Fruit fly (Drosophila melanogaster) whole organism, embryonic: ENCODE results near the gene Sry-alpha.

Experiments
- Asciz ChIP-seq: fragments of 200-800 bp; sonication (Bioruptor generic); optimal IDR thresholded peaks from 2 replicates; lab custom pipeline; 2017; ENCODE audit warnings: missing biosample characterization, mild to moderate bottlenecking, missing genetic modification characterization, missing genetic modification reagents
- Bgb ChIP-seq: fragments of 200-800 bp; sonication (Bioruptor generic); IDR thresholded peaks from 2 replicates; pipeline ENCODE4 v1.3.6; 2022; ENCODE audit warnings: missing biosample characterization, missing genetic modification characterization; ENCODE audit not compliant: partially characterized antibody
- CG12155 ChIP-seq: fragments of 200-800 bp; sonication (Bioruptor generic); optimal IDR thresholded peaks from 3 replicates; lab custom pipeline; 2016; ENCODE audit warnings: missing biosample characterization, missing genetic modification characterization
- CG14667 ChIP-seq: fragments of 200-800 bp; sonication (Bioruptor generic); IDR thresholded peaks from 2 replicates; pipeline ENCODE4 v1.3.6; 2022; ENCODE audit warnings: missing biosample characterization, missing genetic modification characterization
- CG17568 ChIP-seq: fragments of 200-800 bp; sonication (Bioruptor generic); optimal IDR thresholded peaks from 2 replicates; lab custom pipeline; 2018; ENCODE audit warnings: missing biosample characterization, mild to moderate bottlenecking, missing genetic modification characterization, moderate library complexity
- CG18619 ChIP-seq: fragments of 200-800 bp; sonication (Bioruptor generic); optimal IDR thresholded peaks from 3 replicates; lab custom pipeline; 2017; ENCODE audit warnings: missing biosample characterization, mild to moderate bottlenecking, missing genetic modification characterization
- CG18764 ChIP-seq: fragments of 200-800 bp; sonication (Bioruptor generic); optimal IDR thresholded peaks from 3 replicates; lab custom pipeline; 2016; ENCODE audit warnings: missing biosample characterization, missing genetic modification characterization
- CG31224 ChIP-seq: fragments of 200-800 bp; sonication (Bioruptor generic); IDR thresholded peaks from 2 replicates; pipeline ENCODE4 v1.3.6; 2022; ENCODE audit warnings: missing biosample characterization, missing genetic modification characterization
- CG32767 ChIP-seq: fragments of 200-800 bp; sonication (Bioruptor generic); IDR thresholded peaks from 2 replicates; pipeline ENCODE4 v1.3.6; 2022; ENCODE audit warnings: missing biosample characterization, missing genetic modification characterization
- CG32772 ChIP-seq: fragments of 200-800 bp; sonication (Bioruptor generic); IDR thresholded peaks from 2 replicates; pipeline ENCODE4 v1.3.6; 2022; ENCODE audit warnings: missing biosample characterization, missing genetic modification characterization
- CG3995 ChIP-seq: fragments of 200-800 bp; sonication (Bioruptor generic); optimal IDR thresholded peaks from 3 replicates; lab custom pipeline; 2016; ENCODE audit warnings: missing biosample characterization, missing genetic modification characterization
- CG4360 ChIP-seq: fragments of 200-800 bp; sonication (Bioruptor generic); IDR thresholded peaks from 2 replicates; pipeline ENCODE4 v1.3.6; 2022; ENCODE audit warnings: missing biosample characterization, missing genetic modification characterization
- CG6175 ChIP-seq: fragments of 200-800 bp; sonication (Bioruptor generic); IDR thresholded peaks from 3 replicates; pipeline ENCODE4 v1.3.6; 2022; ENCODE audit warnings: missing biosample characterization, missing genetic modification characterization
- CG6689 ChIP-seq: fragments of 200-800 bp; sonication (Bioruptor generic); IDR thresholded peaks from 2 replicates; pipeline ENCODE4 v1.3.6; 2022; ENCODE audit warnings: missing biosample characterization, missing genetic modification characterization
- CG6791 ChIP-seq: fragments of 200-800 bp; sonication (Bioruptor generic); IDR thresholded peaks from 3 replicates; pipeline ENCODE4 v1.3.6; 2022; ENCODE audit warnings: missing biosample characterization, missing genetic modification characterization; ENCODE audit not compliant: partially characterized antibody
- CG6854 ChIP-seq: fragments of 200-800 bp; sonication (Bioruptor generic); optimal IDR thresholded peaks from 3 replicates; lab custom pipeline; 2017; ENCODE audit warnings: missing biosample characterization, mild to moderate bottlenecking, missing genetic modification characterization
- CG7357 ChIP-seq: fragments of 200-800 bp; sonication (Bioruptor generic); IDR thresholded peaks from 3 replicates; pipeline ENCODE4 v1.3.6; 2022; ENCODE audit warnings: missing biosample characterization, missing genetic modification characterization
- CG8359 ChIP-seq: fragments of 200-800 bp; sonication (Bioruptor generic); optimal IDR thresholded peaks from 2 replicates; lab custom pipeline; 2017; ENCODE audit warnings: missing biosample characterization, mild to moderate bottlenecking, missing genetic modification characterization, borderline replicate concordance
- D ChIP-seq, 2 experiments: fragments of 200-800 bp in 1 of 2; fragments of >200 bp in 1 of 2; sonication (Bioruptor generic) in 1 of 2; optimal IDR thresholded peaks; 2 replicates in 1 of 2; 3 replicates in 1 of 2; lab custom pipeline; 2017; ENCODE audit warnings: mild to moderate bottlenecking in 1 of 2, missing biosample characterization in 1 of 2, missing genetic modification characterization in 1 of 2, missing genetic modification reagents in 1 of 2
- Drgx ChIP-seq: fragments of 200-800 bp; sonication (Bioruptor generic); IDR thresholded peaks from 2 replicates; pipeline ENCODE4 v1.3.6; 2022; ENCODE audit warnings: missing biosample characterization, missing genetic modification characterization
- Ets65A ChIP-seq: fragments of 200-800 bp; sonication (Bioruptor generic); peaks from one replicate; lab custom pipeline; 2016; ENCODE audit warnings: missing biosample characterization, missing genetic modification characterization
- Hr39 ChIP-seq: fragments of >200 bp; optimal IDR thresholded peaks from 2 replicates; lab custom pipeline; 2017
- NK7.1 ChIP-seq: fragments of 200-800 bp; sonication (Bioruptor generic); optimal IDR thresholded peaks from 3 replicates; lab custom pipeline; 2016; ENCODE audit warnings: missing biosample characterization, missing genetic modification characterization
- Oli ChIP-seq: fragments of 200-800 bp; sonication (Bioruptor generic); optimal IDR thresholded peaks from 2 replicates; lab custom pipeline; 2018; ENCODE audit warnings: missing biosample characterization, mild to moderate bottlenecking, missing genetic modification characterization, moderate library complexity
- Pdp1 ChIP-seq, 2 experiments: fragments of 200-800 bp; sonication (Bioruptor generic); optimal IDR thresholded peaks; 3 replicates each; lab custom pipeline; 2016; ENCODE audit warnings: missing biosample characterization in 2 of 2, missing genetic modification characterization in 2 of 2, mild to moderate bottlenecking in 1 of 2, moderate library complexity in 1 of 2
- Six4 ChIP-seq: fragments of 200-800 bp; sonication (Bioruptor generic); optimal IDR thresholded peaks from 2 replicates; lab custom pipeline; 2016; ENCODE audit warnings: missing biosample characterization, missing genetic modification characterization
- Taf1 ChIP-seq: fragments of 200-800 bp; sonication (Bioruptor generic); IDR thresholded peaks from 2 replicates; pipeline ENCODE4 v1.3.6; 2022; ENCODE audit warnings: missing biosample characterization, missing genetic modification characterization
- Usf ChIP-seq: fragments of 200-800 bp; sonication (Bioruptor generic); optimal IDR thresholded peaks from 2 replicates; lab custom pipeline; 2017; ENCODE audit warnings: missing genotype, missing biosample characterization, missing genetic modification characterization
- Vsx1 ChIP-seq: fragments of 200-800 bp; sonication (Bioruptor generic); optimal IDR thresholded peaks from 2 replicates; lab custom pipeline; 2017; ENCODE audit warnings: missing biosample characterization, mild to moderate bottlenecking, missing genetic modification characterization, missing genetic modification reagents
- bsh ChIP-seq, 2 experiments: fragments of 200-800 bp; sonication (Bioruptor generic); optimal IDR thresholded peaks; 2 replicates each; lab custom pipeline; 2017 to 2018; ENCODE audit warnings: mild to moderate bottlenecking in 2 of 2, missing biosample characterization in 2 of 2, missing genetic modification characterization in 2 of 2, moderate library complexity in 1 of 2
- chn ChIP-seq: fragments of 200-800 bp; sonication (Bioruptor generic); optimal IDR thresholded peaks from 2 replicates; lab custom pipeline; 2016; ENCODE audit warnings: missing biosample characterization, missing genetic modification characterization
- ci ChIP-seq: fragments of 200-800 bp; sonication (Bioruptor generic); IDR thresholded peaks from 3 replicates; pipeline ENCODE4 v1.3.6; 2022; ENCODE audit warnings: missing biosample characterization, missing genetic modification characterization
- crp ChIP-seq, 2 experiments: fragments of 200-800 bp; sonication (Bioruptor generic); optimal IDR thresholded peaks; 2 replicates in 1 of 2; 3 replicates in 1 of 2; lab custom pipeline; 2017; ENCODE audit warnings: missing biosample characterization in 2 of 2, missing genetic modification characterization in 2 of 2, mild to moderate bottlenecking in 1 of 2, moderate library complexity in 1 of 2
- danr ChIP-seq: fragments of 200-800 bp; sonication (Bioruptor generic); IDR thresholded peaks from 2 replicates; pipeline ENCODE4 v1.3.6; 2022; ENCODE audit warnings: missing biosample characterization, missing genetic modification characterization
- dimm ChIP-seq: fragments of 200-800 bp; sonication (Bioruptor generic); IDR thresholded peaks from 2 replicates; pipeline ENCODE4 v1.3.6; 2022; ENCODE audit warnings: missing biosample characterization, missing genetic modification characterization
- disco-r ChIP-seq: fragments of 200-800 bp; sonication (Bioruptor generic); optimal IDR thresholded peaks from 2 replicates; lab custom pipeline; 2016; ENCODE audit warnings: missing biosample characterization, missing genetic modification characterization
- eve ChIP-seq, 2 experiments: fragments of >200 bp; optimal IDR thresholded peaks; 2 replicates each; lab custom pipeline; 2017; ENCODE audit warnings: missing biosample characterization in 2 of 2, missing genetic modification characterization in 2 of 2
- inv ChIP-seq: fragments of 200-800 bp; sonication (Bioruptor generic); IDR thresholded peaks from 2 replicates; pipeline ENCODE4 v1.3.6; 2022; ENCODE audit warnings: missing biosample characterization, missing genetic modification characterization; ENCODE audit not compliant: partially characterized antibody
- lmd ChIP-seq: fragments of 200-800 bp; sonication (Bioruptor generic); IDR thresholded peaks from 2 replicates; pipeline ENCODE4 v1.3.6; 2022; ENCODE audit warnings: missing biosample characterization, missing genetic modification characterization
- maf-S ChIP-seq: fragments of 200-800 bp; sonication (Bioruptor generic); optimal IDR thresholded peaks from 2 replicates; lab custom pipeline; 2016; ENCODE audit warnings: missing biosample characterization, missing genetic modification characterization
- nerfin-1 ChIP-seq: fragments of 200-800 bp; sonication (Bioruptor generic); optimal IDR thresholded peaks from 3 replicates; lab custom pipeline; 2019; ENCODE audit warnings: missing biosample characterization, mild to moderate bottlenecking, missing genetic modification characterization, moderate library complexity
- nom ChIP-seq: fragments of 200-800 bp; sonication (Bioruptor generic); optimal IDR thresholded peaks from 2 replicates; lab custom pipeline; 2017; ENCODE audit warnings: missing biosample characterization, missing genetic modification characterization, mild to moderate bottlenecking, moderate library complexity, missing genetic modification reagents
- pan ChIP-seq, 4 experiments: fragments of >200 bp in 3 of 4; fragments of 200-800 bp in 1 of 4; sonication (Bioruptor generic) in 1 of 4; optimal IDR thresholded peaks in 3 of 4; IDR thresholded peaks in 1 of 4; 2 replicates each; pipeline versions ENCODE4 v1.3.6 to Lab custom; 2017 to 2022; ENCODE audit warnings: missing biosample characterization in 2 of 4, missing genetic modification characterization in 2 of 4, mixed read lengths in 1 of 4
- psq ChIP-seq: fragments of 200-800 bp; sonication (Bioruptor generic); optimal IDR thresholded peaks from 2 replicates; lab custom pipeline; 2017; ENCODE audit warnings: missing biosample characterization, missing genetic modification characterization
- rib ChIP-seq: fragments of 200-800 bp; sonication (Bioruptor generic); IDR thresholded peaks from 2 replicates; pipeline ENCODE4 v1.3.6; 2022; ENCODE audit warnings: missing biosample characterization, missing genetic modification characterization
- sens ChIP-seq: fragments of 200-800 bp; sonication (Bioruptor generic); peaks from one replicate; lab custom pipeline; 2016; ENCODE audit warnings: missing biosample characterization, missing genetic modification characterization
- sug ChIP-seq: fragments of 200-800 bp; optimal IDR thresholded peaks from 2 replicates; lab custom pipeline; 2019; ENCODE audit warnings: missing biosample characterization, mild to moderate bottlenecking, missing genetic modification characterization, moderate library complexity

Sry-alpha gene

dm6 chr3R:30013909-30014308, 25.6 kb upstream of the Sry-alpha start:
- TF ChIP-seq nerfin-1 (tag; lab: Kevin White, UChicago) (no peak), nom (GFP tag; lab: Kevin White, UChicago) (peak; percentile 98), Vsx1 (GFP tag; lab: Kevin White, UChicago) (no peak), CG4360 (GFP tag; lab: Robert Waterston, UW) (no peak), dimm (GFP tag; lab: Robert Waterston, UW) (no peak), bsh (GFP tag; optimal IDR thresholded peaks at IDR 0.05; lab: Kevin White, UChicago) (peak in 1 of 2 experiments; percentile 67), Oli (tag; lab: Kevin White, UChicago) (no peak), sens (GFP tag; lab: Kevin White, UChicago) (peak; percentile 33), psq (GFP tag; lab: Kevin White, UChicago) (no peak), CG18619 (no peak), Ets65A (GFP tag; lab: Kevin White, UChicago) (peak; percentile 40), Drgx (GFP tag; lab: Robert Waterston, UW) (peak; percentile 66), pan (optimal IDR thresholded peaks at IDR 0.05; lab: Kevin White, UChicago) (no peak), pan (GFP tag; optimal IDR thresholded peaks at IDR 0.05 in 1 of 2, IDR thresholded peaks at IDR 0.05 in 1 of 2) (no peak), rib (GFP tag; lab: Robert Waterston, UW) (no peak), sug (tag; lab: Kevin White, UChicago) (no peak), eve (GFP tag; optimal IDR thresholded peaks at IDR 0.05; lab: Kevin White, UChicago) (no peak), NK7.1 (GFP tag; lab: Kevin White, UChicago) (no peak), maf-S (GFP tag; lab: Kevin White, UChicago) (no peak), D (optimal IDR thresholded peaks at IDR 0.05; lab: Kevin White, UChicago) (no peak), D (GFP tag; optimal IDR thresholded peaks at IDR 0.05; lab: Kevin White, UChicago) (no peak)

dm6 chr3R:30014480-30014879, 25.0 kb upstream of the Sry-alpha start:
- TF ChIP-seq ci (GFP tag; lab: Robert Waterston, UW) (peak; percentile 21; the same call in 1 of the 3 replicates), Pdp1 (GFP tag; optimal IDR thresholded peaks at IDR 0.05; lab: Kevin White, UChicago) (peak in 1 of 2 experiments; percentile 91), CG6175 (GFP tag; lab: Robert Waterston, UW) (no peak), CG32767 (GFP tag; lab: Robert Waterston, UW) (no peak), Bgb (GFP tag; lab: Robert Waterston, UW) (no peak), sug (tag; lab: Kevin White, UChicago) (peak; percentile 31), CG7357 (no peak), Taf1 (GFP tag; lab: Robert Waterston, UW) (no peak), CG6854 (GFP tag; lab: Kevin White, UChicago) (no peak), CG6791 (GFP tag; lab: Robert Waterston, UW) (0 out of 3 replicates have a peak, but pooled peaks have one; percentile 8)

- peak; percentile 43 for TF ChIP-seq CG6854 (GFP tag; lab: Kevin White, UChicago)
- no peak for TF ChIP-seq sug (tag; lab: Kevin White, UChicago)
- TF ChIP-seq CG8359 (GFP tag; lab: Kevin White, UChicago), result no peak
- no peak for TF ChIP-seq Asciz (GFP tag; lab: Kevin White, UChicago)
- no peak for TF ChIP-seq lmd (GFP tag; lab: Robert Waterston, UW)
- TF ChIP-seq crp (GFP tag; optimal IDR thresholded peaks at IDR 0.05; lab: Kevin White, UChicago), result peak in 1 of 2 experiments; percentile 55
- no peak for TF ChIP-seq CG6689
- TF ChIP-seq CG12155 (GFP tag; lab: Kevin White, UChicago), result no peak
- no peak for TF ChIP-seq CG17568
- no peak for TF ChIP-seq Usf (GFP tag; lab: Kevin White, UChicago)
- no peak for TF ChIP-seq CG31224
- no peak for TF ChIP-seq chn
- TF ChIP-seq danr (GFP tag; lab: Robert Waterston, UW), result no peak
- TF ChIP-seq CG3995 (GFP tag; lab: Kevin White, UChicago), result no peak
- TF ChIP-seq CG14667 (GFP tag; lab: Robert Waterston, UW), result no peak
- TF ChIP-seq CG32772 (GFP tag; lab: Robert Waterston, UW), result no peak
- TF ChIP-seq disco-r (GFP tag; lab: Kevin White, UChicago), result no peak
- no peak for TF ChIP-seq Hr39
- TF ChIP-seq inv (GFP tag; lab: Robert Waterston, UW), result peak; percentile 46; the same call in 1 of the 2 replicates
- TF ChIP-seq Six4 (GFP tag; lab: Kevin White, UChicago), result no peak
- TF ChIP-seq CG18764 (GFP tag; lab: Kevin White, UChicago), result no peak
Measured at dm6 chr3R:30014977-30015514, 24.5 kb upstream of the Sry-alpha start, which contains the start of gene CG7920. TSS of gene CG7920 (minus strand) at chr3R:30015284.
